Fruit fly (Drosophila melanogaster): Measurements from ENCODE around the gene Hesr.

dm6 chrX:18208930-18209477 is 4.1 kb upstream of the Hesr start, which contains the start of gene Him:
- TF ChIP-seq psq (optimal IDR thresholded peaks at IDR 0.05): no peak
- no peak for TF ChIP-seq Dll (optimal IDR thresholded peaks at IDR 0.05)
- TF ChIP-seq usp (GFP tag; optimal IDR thresholded peaks at IDR 0.05): no peak
- TF ChIP-seq pan (optimal IDR thresholded peaks at IDR 0.05): no peak

All from whole organism.